Worm (Caenorhabditis elegans) whole organism, L4 larva: ENCODE data around the gene crp-1.

Experiments used
- F44E2.7 ChIP-seq: fragments of 200-800 bp; sonication (Bioruptor generic); IDR thresholded peaks from 2 replicates; pipeline ENCODE4 v2.1.2; 2022; ENCODE audit warnings: missing genetic modification characterization, missing compliant biosample characterization
- ama-1 ChIP-seq: fragments of 150-350 bp; optimal IDR thresholded peaks from 2 replicates; lab custom pipeline; 2014; ENCODE audit warnings: inconsistent platforms, mixed read lengths
- dmd-6 ChIP-seq: fragments of 200-800 bp; sonication (Bioruptor generic); IDR thresholded peaks from 2 replicates; pipeline ENCODE4 v1.3.6; 2022; ENCODE audit warnings: missing genetic modification reagents, missing genetic modification characterization, missing compliant biosample characterization
- dpl-1 ChIP-seq: fragments of 150-350 bp; optimal IDR thresholded peaks from 2 replicates; lab custom pipeline; 2014; ENCODE audit warnings: missing biosample characterization, missing genetic modification reagents, missing genetic modification characterization
- jun-1 ChIP-seq: fragments of 150-350 bp; optimal IDR thresholded peaks from 2 replicates; lab custom pipeline; 2014; ENCODE audit warnings: missing biosample characterization, missing genetic modification reagents, missing genetic modification characterization
- lin-13 ChIP-seq: fragments of 150-350 bp; optimal IDR thresholded peaks from 2 replicates; lab custom pipeline; 2014; ENCODE audit warnings: missing biosample characterization, missing genetic modification reagents, missing genetic modification characterization
- lir-3 ChIP-seq: sonication (generic microtip); optimal IDR thresholded peaks from 2 replicates; lab custom pipeline; 2016; ENCODE audit warnings: mild to moderate bottlenecking, missing genetic modification characterization, missing compliant biosample characterization
- mxl-3 ChIP-seq: fragments of 200-800 bp; sonication (Bioruptor generic); optimal IDR thresholded peaks from 2 replicates; lab custom pipeline; 2018; ENCODE audit warnings: mild to moderate bottlenecking, missing genetic modification characterization, missing compliant biosample characterization
- nhr-11 ChIP-seq: fragments of 150-350 bp; optimal IDR thresholded peaks from 2 replicates; lab custom pipeline; 2014; ENCODE audit warnings: missing biosample characterization, missing genetic modification characterization
- nhr-237 ChIP-seq: sonication (generic microtip); optimal IDR thresholded peaks from 2 replicates; lab custom pipeline; 2017; ENCODE audit warnings: missing biosample characterization, missing genetic modification characterization
- sdz-12 ChIP-seq: fragments of 200-800 bp; sonication (Bioruptor generic); optimal IDR thresholded peaks from 2 replicates; lab custom pipeline; 2018; ENCODE audit warnings: mild to moderate bottlenecking, missing genetic modification characterization, missing compliant biosample characterization
- skn-1 ChIP-seq: fragments of 150-350 bp; optimal IDR thresholded peaks from 2 replicates; lab custom pipeline; 2014; ENCODE audit warnings: missing biosample characterization, missing genetic modification characterization
- ztf-7 ChIP-seq: fragments of 150-350 bp; optimal IDR thresholded peaks from 2 replicates; lab custom pipeline; 2014; ENCODE audit warnings: missing biosample characterization, missing genetic modification characterization

DNA sequence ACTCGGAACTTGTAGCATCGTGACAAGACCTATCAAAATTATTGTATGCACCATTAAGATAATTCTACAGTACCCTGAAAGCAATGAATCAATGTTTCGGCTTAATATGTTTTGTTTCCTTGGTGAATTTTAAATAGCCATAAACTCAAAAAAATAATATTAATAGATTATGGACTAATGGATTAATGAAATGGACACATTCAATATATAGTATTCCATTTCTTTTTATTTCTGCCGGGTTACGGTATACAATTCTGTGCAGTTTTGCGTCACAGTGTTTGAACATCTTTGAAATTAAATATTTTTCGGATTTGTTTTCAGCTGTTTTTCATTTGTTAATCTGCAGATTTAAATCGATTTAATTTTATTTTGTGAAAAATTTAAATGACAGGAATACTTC, 41.8 kb upstream of the crp-1 start, which contains the start of gene set-22:
- no peak for TF ChIP-seq ztf-7 (tag; lab: Kevin White, UChicago)
- no peak for TF ChIP-seq skn-1 (tag; lab: Kevin White, UChicago)
- TF ChIP-seq lir-3: no peak
- no peak for TF ChIP-seq dmd-6 (GFP tag; lab: Robert Waterston, UW)
- no peak for TF ChIP-seq jun-1
- no peak for TF ChIP-seq F44E2.7 (GFP tag; lab: Robert Waterston, UW)
- no peak for TF ChIP-seq dpl-1
- TF ChIP-seq ama-1 (lab: Kevin White, UChicago): no peak
- no peak for TF ChIP-seq nhr-237 (tag; lab: Kevin White, UChicago)
- TF ChIP-seq mxl-3: no peak
- no peak for TF ChIP-seq sdz-12
- no peak for TF ChIP-seq lin-13 (GFP tag; lab: Kevin White, UChicago)
- TF ChIP-seq nhr-11 (tag; lab: Kevin White, UChicago): no peak
